Fruit fly (Drosophila melanogaster) whole organism, embryonic: ENCODE data around the gene UQCR-C2.

Source experiments
- CG10209 ChIP-seq: fragments of 200-800 bp; sonication (Bioruptor generic); optimal IDR thresholded peaks from 3 replicates; lab custom pipeline; 2017; ENCODE audit warnings: missing biosample characterization, mild to moderate bottlenecking, missing genetic modification characterization, missing genetic modification reagents
- CG10267 ChIP-seq: fragments of 200-800 bp; sonication (Bioruptor generic); optimal IDR thresholded peaks from 2 replicates; lab custom pipeline; 2018; ENCODE audit warnings: missing biosample characterization, mild to moderate bottlenecking, missing genetic modification characterization, moderate library complexity
- CG11398 ChIP-seq: fragments of 200-800 bp; sonication (Bioruptor generic); optimal IDR thresholded peaks from 2 replicates; lab custom pipeline; 2016; ENCODE audit warnings: missing biosample characterization, missing genetic modification characterization
- CG11504 ChIP-seq: fragments of 200-800 bp; sonication (Bioruptor generic); optimal IDR thresholded peaks from 3 replicates; lab custom pipeline; 2019; ENCODE audit warnings: missing biosample characterization, mild to moderate bottlenecking, missing genetic modification characterization, moderate library complexity
- CG12155 ChIP-seq: fragments of 200-800 bp; sonication (Bioruptor generic); optimal IDR thresholded peaks from 3 replicates; lab custom pipeline; 2016; ENCODE audit warnings: missing biosample characterization, missing genetic modification characterization
- CG12942 ChIP-seq: fragments of 200-800 bp; sonication (Bioruptor generic); optimal IDR thresholded peaks from 3 replicates; lab custom pipeline; 2016; ENCODE audit warnings: missing biosample characterization, missing genetic modification characterization
- CG13894 ChIP-seq: fragments of 200-800 bp; sonication (Bioruptor generic); optimal IDR thresholded peaks from 3 replicates; lab custom pipeline; 2018; ENCODE audit warnings: missing biosample characterization, mild to moderate bottlenecking, missing genetic modification characterization, moderate library complexity
- CG15601 ChIP-seq: fragments of 200-800 bp; sonication (Bioruptor generic); optimal IDR thresholded peaks from 3 replicates; lab custom pipeline; 2019; ENCODE audit warnings: missing biosample characterization, mild to moderate bottlenecking, missing genetic modification characterization, moderate library complexity
- CG16813 ChIP-seq: fragments of 200-800 bp; sonication (Bioruptor generic); IDR thresholded peaks from 3 replicates; pipeline ENCODE4 v1.3.6; 2022; ENCODE audit warnings: missing biosample characterization, missing genetic modification characterization; ENCODE audit not compliant: partially characterized antibody
- CG16863 ChIP-seq: fragments of 200-800 bp; sonication (Bioruptor generic); optimal IDR thresholded peaks from 3 replicates; lab custom pipeline; 2016; ENCODE audit warnings: missing biosample characterization, missing genetic modification characterization
- CG30020 ChIP-seq: fragments of 200-800 bp; optimal IDR thresholded peaks from 2 replicates; lab custom pipeline; 2019; ENCODE audit warnings: missing biosample characterization, mild to moderate bottlenecking, missing genetic modification characterization, moderate library complexity
- CG30403 ChIP-seq: fragments of 200-800 bp; sonication (Bioruptor generic); optimal IDR thresholded peaks from 3 replicates; lab custom pipeline; 2016; ENCODE audit warnings: missing biosample characterization, missing genetic modification characterization
- CG31224 ChIP-seq: fragments of 200-800 bp; sonication (Bioruptor generic); IDR thresholded peaks from 2 replicates; pipeline ENCODE4 v1.3.6; 2022; ENCODE audit warnings: missing biosample characterization, missing genetic modification characterization
- CG3838 ChIP-seq: fragments of 200-800 bp; sonication (Bioruptor generic); optimal IDR thresholded peaks from 3 replicates; lab custom pipeline; 2016; ENCODE audit warnings: missing biosample characterization, missing genetic modification characterization
- CG4617 ChIP-seq: fragments of 200-800 bp; sonication (Bioruptor generic); optimal IDR thresholded peaks from 3 replicates; lab custom pipeline; 2016; ENCODE audit warnings: missing biosample characterization, missing genetic modification characterization, borderline replicate concordance
- CG4854 ChIP-seq: fragments of 200-800 bp; sonication (Bioruptor generic); optimal IDR thresholded peaks from 2 replicates; lab custom pipeline; 2016; ENCODE audit warnings: missing biosample characterization, missing genetic modification characterization, inconsistent platforms
- CG6175 ChIP-seq: fragments of 200-800 bp; sonication (Bioruptor generic); IDR thresholded peaks from 3 replicates; pipeline ENCODE4 v1.3.6; 2022; ENCODE audit warnings: missing biosample characterization, missing genetic modification characterization
- CG7928 ChIP-seq: fragments of 200-800 bp; sonication (Bioruptor generic); optimal IDR thresholded peaks from 2 replicates; lab custom pipeline; 2017; ENCODE audit warnings: missing biosample characterization, mild to moderate bottlenecking, missing genetic modification characterization
- CG7963 ChIP-seq: fragments of 200-800 bp; sonication (Bioruptor generic); IDR thresholded peaks from 3 replicates; pipeline ENCODE4 v1.3.6; 2022; ENCODE audit warnings: missing biosample characterization, missing genetic modification characterization; ENCODE audit not compliant: partially characterized antibody
- CG9817 ChIP-seq: fragments of 200-800 bp; sonication (Bioruptor generic); optimal IDR thresholded peaks from 2 replicates; lab custom pipeline; 2018; ENCODE audit warnings: missing biosample characterization, mild to moderate bottlenecking, missing genetic modification characterization, moderate library complexity
- CG9876 ChIP-seq: fragments of 200-800 bp; sonication (Bioruptor generic); optimal IDR thresholded peaks from 2 replicates; lab custom pipeline; 2016; ENCODE audit warnings: missing biosample characterization, missing genetic modification characterization
- CTCF ChIP-seq: fragments of 200-800 bp; sonication (Bioruptor generic); optimal IDR thresholded peaks from 2 replicates; lab custom pipeline; 2017; ENCODE audit warnings: missing biosample characterization, mild to moderate bottlenecking, missing genetic modification characterization, moderate library complexity
- CoRest ChIP-seq: fragments of 200-800 bp; sonication (Bioruptor generic); optimal IDR thresholded peaks from 3 replicates; lab custom pipeline; 2018; ENCODE audit warnings: missing biosample characterization, mild to moderate bottlenecking, missing genetic modification characterization, moderate library complexity
- HHEX ChIP-seq: fragments of 200-800 bp; sonication (Bioruptor generic); optimal IDR thresholded peaks from 3 replicates; lab custom pipeline; 2017; ENCODE audit warnings: missing biosample characterization, mild to moderate bottlenecking, missing genetic modification characterization, missing genetic modification reagents
- HLH3B ChIP-seq: fragments of 200-800 bp; sonication (Bioruptor generic); IDR thresholded peaks from 2 replicates; pipeline ENCODE4 v1.3.6; 2022; ENCODE audit warnings: missing biosample characterization, missing genetic modification characterization
- HmgZ ChIP-seq: fragments of 200-800 bp; sonication (Bioruptor generic); optimal IDR thresholded peaks from 2 replicates; lab custom pipeline; 2018; ENCODE audit warnings: missing biosample characterization, mild to moderate bottlenecking, missing genetic modification characterization
- Hmr ChIP-seq: fragments of 200-800 bp; sonication (Bioruptor generic); optimal IDR thresholded peaks from 3 replicates; lab custom pipeline; 2017; ENCODE audit warnings: mild to moderate bottlenecking, missing biosample characterization, missing genetic modification reagents, missing genetic modification characterization
- Hsf ChIP-seq: fragments of 200-800 bp; sonication (Bioruptor generic); optimal IDR thresholded peaks from 3 replicates; lab custom pipeline; 2016; ENCODE audit warnings: missing biosample characterization, missing genetic modification characterization
- Med ChIP-seq: fragments of 200-800 bp; sonication (Bioruptor generic); peaks from one replicate; lab custom pipeline; 2016; ENCODE audit warnings: missing biosample characterization, missing genetic modification characterization, mild to moderate bottlenecking, inconsistent platforms, moderate library complexity
- Neu2 ChIP-seq: fragments of 200-800 bp; sonication (Bioruptor generic); optimal IDR thresholded peaks from 3 replicates; lab custom pipeline; 2016; ENCODE audit warnings: missing biosample characterization, missing genetic modification characterization, borderline replicate concordance
- PHDP ChIP-seq: fragments of 200-800 bp; sonication (Bioruptor generic); optimal IDR thresholded peaks from 3 replicates; lab custom pipeline; 2018; ENCODE audit warnings: missing biosample characterization, mild to moderate bottlenecking, missing genetic modification characterization, moderate library complexity
- Xbp1 ChIP-seq: fragments of 200-800 bp; sonication (Bioruptor generic); optimal IDR thresholded peaks from 3 replicates; lab custom pipeline; 2016; ENCODE audit warnings: missing biosample characterization, mild to moderate bottlenecking, missing genetic modification characterization
- dimm ChIP-seq: fragments of 200-800 bp; sonication (Bioruptor generic); IDR thresholded peaks from 2 replicates; pipeline ENCODE4 v1.3.6; 2022; ENCODE audit warnings: missing biosample characterization, missing genetic modification characterization
- disco-r ChIP-seq: fragments of 200-800 bp; sonication (Bioruptor generic); optimal IDR thresholded peaks from 2 replicates; lab custom pipeline; 2016; ENCODE audit warnings: missing biosample characterization, missing genetic modification characterization
- dmrt11E ChIP-seq: fragments of 200-800 bp; sonication (Bioruptor generic); optimal IDR thresholded peaks from 3 replicates; lab custom pipeline; 2018; ENCODE audit warnings: missing biosample characterization, mild to moderate bottlenecking, missing genetic modification characterization, moderate library complexity
- ems ChIP-seq: fragments of 200-800 bp; sonication (Bioruptor generic); optimal IDR thresholded peaks from 3 replicates; lab custom pipeline; 2016; ENCODE audit warnings: missing biosample characterization, missing genetic modification characterization
- kni ChIP-seq: fragments of 200-800 bp; sonication (Bioruptor generic); optimal IDR thresholded peaks from 3 replicates; lab custom pipeline; 2017; ENCODE audit warnings: mild to moderate bottlenecking, missing biosample characterization, missing genetic modification reagents, missing genetic modification characterization
- lola ChIP-seq, 3 experiments: fragments of >200 bp in 2 of 3; fragments of 200-800 bp in 1 of 3; sonication (Bioruptor generic) in 1 of 3; optimal IDR thresholded peaks; 2 replicates each; lab custom pipeline; 2017 to 2019; ENCODE audit warnings: missing biosample characterization in 3 of 3, missing genetic modification characterization in 3 of 3, mild to moderate bottlenecking in 1 of 3, moderate library complexity in 1 of 3
- nau ChIP-seq: fragments of 200-800 bp; sonication (Bioruptor generic); optimal IDR thresholded peaks from 3 replicates; lab custom pipeline; 2017; ENCODE audit warnings: missing biosample characterization, mild to moderate bottlenecking, missing genetic modification characterization, missing genetic modification reagents
- phol ChIP-seq: fragments of 200-800 bp; sonication (Bioruptor generic); optimal IDR thresholded peaks from 3 replicates; lab custom pipeline; 2018; ENCODE audit warnings: missing biosample characterization, mild to moderate bottlenecking, missing genetic modification characterization, moderate library complexity
- pum ChIP-seq: fragments of 200-800 bp; sonication (Bioruptor generic); optimal IDR thresholded peaks from 2 replicates; lab custom pipeline; 2016; ENCODE audit warnings: missing biosample characterization, missing genetic modification characterization
- pzg ChIP-seq: fragments of 200-800 bp; sonication (Bioruptor generic); optimal IDR thresholded peaks from 3 replicates; lab custom pipeline; 2018; ENCODE audit warnings: missing biosample characterization, mild to moderate bottlenecking, missing genetic modification characterization, moderate library complexity
- salm ChIP-seq: fragments of 200-800 bp; sonication (Bioruptor generic); optimal IDR thresholded peaks from 2 replicates; lab custom pipeline; 2018; ENCODE audit warnings: missing biosample characterization, mild to moderate bottlenecking, missing genetic modification characterization
- sisA ChIP-seq: fragments of 200-800 bp; sonication (Bioruptor generic); IDR thresholded peaks from 2 replicates; pipeline ENCODE4 v1.3.6; 2022; ENCODE audit warnings: missing biosample characterization, missing genetic modification characterization
- tap ChIP-seq: fragments of 200-800 bp; optimal IDR thresholded peaks from 3 replicates; lab custom pipeline; 2019; ENCODE audit warnings: missing biosample characterization, mild to moderate bottlenecking, missing genetic modification characterization, moderate library complexity
- trem ChIP-seq: fragments of 200-800 bp; optimal IDR thresholded peaks from 3 replicates; lab custom pipeline; 2019; ENCODE audit warnings: missing biosample characterization, mild to moderate bottlenecking, missing genetic modification characterization, moderate library complexity
- twi ChIP-seq: fragments of 200-800 bp; optimal IDR thresholded peaks from 2 replicates; lab custom pipeline; 2019; ENCODE audit warnings: missing biosample characterization, mild to moderate bottlenecking, missing genetic modification characterization, moderate library complexity
- unpg ChIP-seq: fragments of 200-800 bp; sonication (Bioruptor generic); optimal IDR thresholded peaks from 3 replicates; lab custom pipeline; 2018; ENCODE audit warnings: missing biosample characterization, mild to moderate bottlenecking, missing genetic modification characterization, moderate library complexity
- vnd ChIP-seq: fragments of 200-800 bp; sonication (Bioruptor generic); IDR thresholded peaks from 3 replicates; pipeline ENCODE4 v1.3.6; 2022; ENCODE audit warnings: missing biosample characterization, missing genetic modification characterization; ENCODE audit not compliant: partially characterized antibody

Gene UQCR-C2

DNA sequence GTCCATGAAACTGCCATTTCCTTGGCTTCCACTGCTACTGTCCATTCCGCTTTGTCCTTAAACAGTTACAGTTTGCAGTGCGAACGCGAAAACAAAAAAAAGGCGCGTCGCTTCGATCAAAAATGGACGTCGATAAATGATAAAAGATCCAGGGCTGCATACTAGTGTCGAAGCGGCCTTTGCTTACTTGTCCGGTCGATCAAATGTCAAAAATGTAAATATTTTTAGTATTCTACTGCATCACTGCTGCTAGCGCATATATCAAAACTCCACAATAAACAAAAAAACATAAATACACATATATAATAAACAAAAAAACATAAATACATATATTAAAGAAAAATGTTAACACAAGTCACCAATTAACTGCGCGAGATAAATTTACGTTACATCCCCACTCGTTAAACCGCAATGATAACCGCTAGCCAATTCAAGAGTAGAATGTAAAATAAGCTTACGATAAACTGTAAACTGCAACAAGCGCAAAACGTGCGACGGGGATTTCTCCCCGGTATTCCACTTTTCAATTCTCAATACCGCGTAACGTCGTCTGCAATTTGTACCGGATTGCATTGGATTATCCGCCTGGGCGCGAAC, 11.1 kb downstream of the UQCR-C2 start, which contains the start of the genes spd-2 and Apl (continued):
- TF ChIP-seq CTCF (GFP tag; lab: Kevin White, UChicago) (peak; percentile 68), disco-r (no peak), CG9876 (GFP tag; lab: Kevin White, UChicago) (no peak), CG31224 (no peak), CG15601 (tag; lab: Kevin White, UChicago) (peak; percentile 2), CG16863 (no peak), CG3838 (no peak), CG4854 (GFP tag; lab: Kevin White, UChicago) (no peak), CG16813 (GFP tag; lab: Robert Waterston, UW) (peak; percentile 61), pum (GFP tag; lab: Kevin White, UChicago) (no peak), CG12155 (GFP tag; lab: Kevin White, UChicago) (peak; percentile 11), sisA (no peak), vnd (GFP tag; lab: Robert Waterston, UW) (peak; percentile 54; the same call in 1 of the 3 replicates), HHEX (GFP tag; lab: Kevin White, UChicago) (no peak), CG4617 (GFP tag; lab: Kevin White, UChicago) (peak; percentile 4), salm (no peak), CG6175 (GFP tag; lab: Robert Waterston, UW) (no peak), phol (tag; lab: Kevin White, UChicago) (peak; percentile 90), Hmr (no peak), dimm (GFP tag; lab: Robert Waterston, UW) (no peak), CG7963 (GFP tag; lab: Robert Waterston, UW) (no peak), tap (tag; lab: Kevin White, UChicago) (no peak), ems (GFP tag; lab: Kevin White, UChicago) (no peak), CG30020 (tag; lab: Kevin White, UChicago) (peak; percentile 22), dmrt11E (tag; lab: Kevin White, UChicago) (no peak), trem (tag; lab: Kevin White, UChicago) (peak; percentile 19), Med (GFP tag; lab: Kevin White, UChicago) (peak; percentile 55), Neu2 (GFP tag; lab: Kevin White, UChicago) (no peak)

dm6 chr3L:16602736-16603144, 18.8 kb downstream of the UQCR-C2 start, which contains the start of gene Arts:
Gene Arts, plus strand, starts transcription at chr3L:16602851.
- TF ChIP-seq kni (GFP tag; lab: Kevin White, UChicago) (no peak), CG12155 (GFP tag; lab: Kevin White, UChicago) (peak; percentile 57), CG7928 (peak; percentile 89), CG11504 (tag; lab: Kevin White, UChicago) (peak; percentile 42), CG10209 (peak; percentile 11), CoRest (peak; percentile 36), CTCF (GFP tag; lab: Kevin White, UChicago) (peak; percentile 67), CG30020 (tag; lab: Kevin White, UChicago) (peak; percentile 32), unpg (GFP tag; lab: Kevin White, UChicago) (peak; percentile 12), Hsf (GFP tag; lab: Kevin White, UChicago) (peak; percentile 20), CG30403 (GFP tag; lab: Kevin White, UChicago) (peak; percentile 20), CG9817 (tag; lab: Kevin White, UChicago) (peak; percentile 39), HmgZ (tag; lab: Kevin White, UChicago) (peak; percentile 20), HLH3B (GFP tag; lab: Robert Waterston, UW) (no peak), CG13894 (tag; lab: Kevin White, UChicago) (peak; percentile 25), PHDP (tag; lab: Kevin White, UChicago) (peak; percentile 25), CG11398 (GFP tag; lab: Kevin White, UChicago) (no peak), nau (GFP tag; lab: Kevin White, UChicago) (no peak), Xbp1 (GFP tag; lab: Kevin White, UChicago) (peak; percentile 33), CG12942 (GFP tag; lab: Kevin White, UChicago) (no peak), twi (tag; lab: Kevin White, UChicago) (peak; percentile 6), CG10267 (tag; lab: Kevin White, UChicago) (peak; percentile 28), pzg (GFP tag; lab: Kevin White, UChicago) (peak; percentile 32), lola (GFP tag; optimal IDR thresholded peaks at IDR 0.05; lab: Kevin White, UChicago) (peak in 1 of 3 experiments; percentile 45)
